Worm (Caenorhabditis elegans) whole organism, midembryonic: Measurements from ENCODE around the gene ZK809.9.

Experiments used
- T22C8.4 ChIP-seq: fragments of 200-800 bp; sonication (Bioruptor generic); IDR thresholded peaks from 2 replicates; pipeline ENCODE4 v1.3.6; 2022; ENCODE audit warnings: missing genetic modification characterization, missing compliant biosample characterization
- ref-1 ChIP-seq: fragments of 200-800 bp; sonication (Bioruptor generic); conservative IDR thresholded peaks from 2 replicates; pipeline ENCODE4 v1.3.6; 2022; ENCODE audit warnings: missing genetic modification reagents, missing genetic modification characterization, missing compliant biosample characterization
- tab-1 ChIP-seq: fragments of 200-800 bp; sonication (Bioruptor generic); IDR thresholded peaks from 2 replicates; pipeline ENCODE4 v1.3.6; 2022; ENCODE audit warnings: missing genetic modification characterization, missing compliant biosample characterization
- ztf-29 ChIP-seq: fragments of 200-800 bp; sonication (Bioruptor generic); IDR thresholded peaks from 2 replicates; pipeline ENCODE4 v1.3.6; 2022; ENCODE audit warnings: missing genetic modification reagents, missing genetic modification characterization, missing compliant biosample characterization

DNA sequence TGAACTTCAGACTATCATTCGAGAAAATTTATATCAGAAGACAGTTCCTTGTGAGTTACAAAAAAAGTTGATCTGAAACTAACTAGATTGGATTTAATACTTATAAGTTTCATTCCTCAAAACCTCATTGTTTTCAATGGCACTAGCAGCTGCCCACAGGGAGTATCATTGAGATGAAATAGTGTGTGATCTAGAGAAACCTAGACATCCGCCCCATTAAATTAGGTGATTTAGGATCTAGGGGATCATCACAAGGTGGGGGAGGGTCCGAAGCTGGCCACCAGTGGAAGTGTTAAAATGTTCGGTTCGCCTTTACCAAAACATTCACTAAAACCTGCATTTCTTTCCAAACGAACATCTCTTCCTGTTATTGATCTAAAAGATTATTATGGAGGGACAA is 51.3 kb downstream of the ZK809.9 start:
- TF ChIP-seq tab-1 (no peak), ref-1 (no peak), ztf-29 (no peak), T22C8.4 (GFP tag; lab: Robert Waterston, UW) (no peak)
